Worm (Caenorhabditis elegans) whole organism, L1 larva: ENCODE measurements around the gene T28C12.2.
A peak's percentile ranks its signal among the peaks of the same experiment; 100 is the strongest.

ENCODE experiments used
- aha-1 ChIP-seq: fragments of 150-350 bp; optimal IDR thresholded peaks from 2 replicates; lab custom pipeline; 2014; ENCODE audit warnings: missing biosample characterization, missing genetic modification characterization
- aly-2 ChIP-seq: fragments of 150-350 bp; optimal IDR thresholded peaks from 2 replicates; lab custom pipeline; 2014; ENCODE audit warnings: missing biosample characterization, missing genetic modification characterization
- blmp-1 ChIP-seq: fragments of 150-350 bp; optimal IDR thresholded peaks from 2 replicates; lab custom pipeline; 2014; ENCODE audit warnings: missing biosample characterization, missing genetic modification characterization
- ceh-88 ChIP-seq: fragments of 200-800 bp; sonication (Bioruptor generic); IDR thresholded peaks from 2 replicates; pipeline ENCODE4 v1.3.6; 2022; ENCODE audit warnings: missing genetic modification characterization, missing compliant biosample characterization
- dpl-1 ChIP-seq, 3 experiments: fragments of 150-350 bp in 2 of 3; sonication (generic microtip) in 1 of 3; optimal IDR thresholded peaks; 2 replicates each; lab custom pipeline; 2014 to 2017; ENCODE audit warnings: missing biosample characterization in 3 of 3, missing genetic modification characterization in 3 of 3, missing genetic modification reagents in 3 of 3
- dsc-1 ChIP-seq: sonication (generic microtip); optimal IDR thresholded peaks from 2 replicates; lab custom pipeline; 2016; ENCODE audit warnings: mild to moderate bottlenecking, missing genetic modification characterization, missing compliant biosample characterization
- efl-1 ChIP-seq, 4 experiments: fragments of 150-350 bp; optimal IDR thresholded peaks in 3 of 4; peaks in 1 of 4; 1 replicate in 1 of 4; 2 replicates in 3 of 4; lab custom pipeline; 2014; ENCODE audit warnings: missing biosample characterization in 2 of 4, missing genetic modification characterization in 2 of 4, missing genetic modification reagents in 2 of 4
- efl-3 ChIP-seq: fragments of 200-800 bp; sonication (Bioruptor generic); optimal IDR thresholded peaks from 2 replicates; lab custom pipeline; 2018; ENCODE audit warnings: mild to moderate bottlenecking, missing genetic modification characterization, missing compliant biosample characterization
- egl-27 ChIP-seq, 2 experiments: fragments of 150-350 bp in 1 of 2; sonication (generic microtip); optimal IDR thresholded peaks; 3 replicates each; lab custom pipeline; 2017 to 2018; ENCODE audit warnings: missing biosample characterization in 2 of 2, missing genetic modification characterization in 2 of 2, missing genetic modification reagents in 2 of 2
- elt-2 ChIP-seq: sonication (generic microtip); optimal IDR thresholded peaks from 2 replicates; lab custom pipeline; 2016; ENCODE audit warnings: missing genetic modification characterization, mild to moderate bottlenecking, inconsistent platforms, missing compliant biosample characterization, missing genetic modification reagents
- elt-3 ChIP-seq, 6 experiments: fragments of 150-350 bp in 1 of 6; sonication (generic microtip); optimal IDR thresholded peaks; 2 replicates each; lab custom pipeline; 2017 to 2018; ENCODE audit warnings: missing biosample characterization in 6 of 6, missing genetic modification characterization in 6 of 6, inconsistent platforms in 1 of 6
- ets-5 ChIP-seq: fragments of 200-800 bp; sonication (Bioruptor generic); IDR thresholded peaks from 2 replicates; pipeline ENCODE4 v1.3.6; 2022; ENCODE audit warnings: missing genetic modification characterization, missing compliant biosample characterization
- fkh-10 ChIP-seq: sonication (generic microtip); optimal IDR thresholded peaks from 2 replicates; lab custom pipeline; 2017; ENCODE audit warnings: missing biosample characterization, missing genetic modification reagents, missing genetic modification characterization
- grh-1 ChIP-seq: fragments of 200-800 bp; sonication (Bioruptor generic); IDR thresholded peaks from 2 replicates; pipeline ENCODE4 v1.3.6; 2022; ENCODE audit warnings: missing genetic modification reagents, missing genetic modification characterization, missing compliant biosample characterization
- hlh-4 ChIP-seq: sonication (generic microtip); optimal IDR thresholded peaks from 2 replicates; lab custom pipeline; 2016; ENCODE audit warnings: mild to moderate bottlenecking, missing genetic modification characterization, missing compliant biosample characterization
- hpl-2 ChIP-seq: fragments of 150-350 bp; optimal IDR thresholded peaks from 2 replicates; lab custom pipeline; 2014; ENCODE audit warnings: missing biosample characterization, missing genetic modification reagents, missing genetic modification characterization
- lin-13 ChIP-seq: fragments of 150-350 bp; optimal IDR thresholded peaks from 2 replicates; lab custom pipeline; 2014; ENCODE audit warnings: missing biosample characterization, missing genetic modification reagents, missing genetic modification characterization
- lin-14 ChIP-seq: fragments of 200-800 bp; sonication (Bioruptor generic); optimal IDR thresholded peaks from 2 replicates; lab custom pipeline; 2018; ENCODE audit warnings: mild to moderate bottlenecking, missing genetic modification characterization, moderate library complexity, missing compliant biosample characterization
- nhr-11 ChIP-seq: fragments of 150-350 bp; optimal IDR thresholded peaks from 2 replicates; lab custom pipeline; 2014; ENCODE audit warnings: missing biosample characterization, missing genetic modification characterization
- nhr-20 ChIP-seq: sonication (generic microtip); optimal IDR thresholded peaks from 2 replicates; lab custom pipeline; 2016; ENCODE audit warnings: mild to moderate bottlenecking, missing genetic modification characterization, missing compliant biosample characterization
- nhr-237 ChIP-seq: fragments of 150-350 bp; optimal IDR thresholded peaks from 2 replicates; lab custom pipeline; 2014; ENCODE audit warnings: missing biosample characterization, missing genetic modification characterization
- nhr-28 ChIP-seq: fragments of 150-350 bp; optimal IDR thresholded peaks from 2 replicates; lab custom pipeline; 2014; ENCODE audit warnings: missing biosample characterization, missing genetic modification characterization
- nhr-85 ChIP-seq: sonication (generic microtip); peaks from one replicate; lab custom pipeline; 2016; ENCODE audit warnings: missing genetic modification characterization, inconsistent platforms, missing compliant biosample characterization
- nhr-90 ChIP-seq: sonication (generic microtip); optimal IDR thresholded peaks from 2 replicates; lab custom pipeline; 2016; ENCODE audit warnings: mild to moderate bottlenecking, missing genetic modification characterization, missing compliant biosample characterization; ENCODE audit not compliant: poor library complexity
- pag-3 ChIP-seq: sonication (generic microtip); optimal IDR thresholded peaks from 2 replicates; lab custom pipeline; 2017; ENCODE audit warnings: missing genetic modification characterization, mild to moderate bottlenecking, missing compliant biosample characterization, antibody characterized with exemption, borderline replicate concordance; ENCODE audit not compliant: insufficient read depth
- pax-3 ChIP-seq: fragments of 200-800 bp; sonication (Bioruptor generic); optimal IDR thresholded peaks from 2 replicates; lab custom pipeline; 2018; ENCODE audit warnings: mild to moderate bottlenecking, missing genetic modification characterization, moderate library complexity, missing compliant biosample characterization
- sox-4 ChIP-seq: sonication (generic microtip); optimal IDR thresholded peaks from 2 replicates; lab custom pipeline; 2016; ENCODE audit warnings: missing genetic modification characterization, missing compliant biosample characterization
- sptf-1 ChIP-seq: fragments of 150-350 bp; optimal IDR thresholded peaks from 2 replicates; lab custom pipeline; 2014; ENCODE audit warnings: missing biosample characterization, missing genetic modification characterization
- unc-62 ChIP-seq: fragments of 150-350 bp; optimal IDR thresholded peaks from 2 replicates; lab custom pipeline; 2014; ENCODE audit warnings: missing biosample characterization, missing genetic modification reagents, missing genetic modification characterization
- unc-86 ChIP-seq: sonication (generic microtip); optimal IDR thresholded peaks from 2 replicates; lab custom pipeline; 2016; ENCODE audit warnings: missing genetic modification characterization, missing compliant biosample characterization
- zag-1 ChIP-seq: fragments of 150-350 bp; optimal IDR thresholded peaks from 2 replicates; lab custom pipeline; 2014; ENCODE audit warnings: missing biosample characterization, missing genetic modification characterization
- zip-4 ChIP-seq: fragments of 200-800 bp; sonication (Bioruptor generic); optimal IDR thresholded peaks from 2 replicates; lab custom pipeline; 2018; ENCODE audit warnings: mild to moderate bottlenecking, missing genetic modification characterization, moderate library complexity, missing compliant biosample characterization
- ztf-11 ChIP-seq, 2 experiments: sonication (generic microtip); optimal IDR thresholded peaks; 2 replicates each; lab custom pipeline; 2016 to 2017; ENCODE audit warnings: missing genetic modification characterization in 2 of 2, missing biosample characterization in 1 of 2, missing compliant biosample characterization in 1 of 2
- ztf-4 ChIP-seq: fragments of 150-350 bp; optimal IDR thresholded peaks from 2 replicates; lab custom pipeline; 2014; ENCODE audit warnings: missing biosample characterization, missing genetic modification characterization

T28C12.2 gene

DNA sequence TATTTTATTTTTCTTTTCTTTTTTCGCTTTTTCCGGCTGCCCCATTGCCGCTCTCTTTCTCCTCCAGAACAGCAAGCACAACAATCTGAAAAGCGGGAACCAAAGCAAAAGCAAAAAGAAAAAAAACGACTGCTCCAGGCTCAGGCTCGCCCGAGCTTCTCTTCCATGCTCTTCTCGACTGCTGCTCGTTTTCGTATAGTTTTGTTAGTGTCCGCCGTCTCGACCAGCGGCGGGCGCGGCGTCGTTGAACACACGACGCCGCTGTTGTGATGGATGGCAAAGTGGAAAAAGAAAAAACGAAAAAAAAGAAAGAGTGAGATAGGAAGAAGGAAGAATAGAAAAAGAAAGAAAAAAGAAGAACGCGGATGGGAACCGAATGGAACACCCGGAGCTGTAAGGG, 21.1 kb downstream of the T28C12.2 start:
- TF ChIP-seq fkh-10 (GFP tag; lab: Kevin White, UChicago) (no peak), lin-14 (GFP tag; lab: Kevin White, UChicago) (peak; percentile 47), blmp-1 (tag; lab: Kevin White, UChicago) (peak; percentile 65)

DNA sequence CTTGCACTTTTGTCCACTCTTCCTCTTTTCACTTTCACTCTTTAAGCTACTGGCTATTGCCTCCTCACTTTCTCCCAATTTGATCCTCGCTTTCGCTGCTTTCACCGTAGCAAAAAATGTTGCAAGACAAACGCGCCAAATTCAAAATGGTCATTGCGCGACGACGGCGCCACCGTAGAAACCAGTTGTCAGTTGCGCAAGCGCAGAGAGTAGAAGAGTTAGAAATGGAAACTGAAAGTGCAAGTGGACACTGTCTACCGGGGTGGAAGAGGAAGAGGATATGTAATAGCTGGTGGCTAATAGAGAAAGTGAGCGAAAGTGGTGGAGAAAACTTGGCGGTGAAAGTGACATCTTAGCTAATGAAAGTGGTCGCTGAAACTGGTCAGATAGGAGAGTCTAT, 22.1 kb downstream of the T28C12.2 start:
- TF ChIP-seq hlh-4 (no peak), elt-3 (tag; optimal IDR thresholded peaks at IDR 0.05; lab: Kevin White, UChicago) (no peak), grh-1 (no peak), pag-3 (tag; lab: Kevin White, UChicago) (no peak), blmp-1 (tag; lab: Kevin White, UChicago) (peak; percentile 100), nhr-90 (tag; lab: Kevin White, UChicago) (no peak), ztf-11 (tag; optimal IDR thresholded peaks at IDR 0.05; lab: Kevin White, UChicago) (no peak)

DNA sequence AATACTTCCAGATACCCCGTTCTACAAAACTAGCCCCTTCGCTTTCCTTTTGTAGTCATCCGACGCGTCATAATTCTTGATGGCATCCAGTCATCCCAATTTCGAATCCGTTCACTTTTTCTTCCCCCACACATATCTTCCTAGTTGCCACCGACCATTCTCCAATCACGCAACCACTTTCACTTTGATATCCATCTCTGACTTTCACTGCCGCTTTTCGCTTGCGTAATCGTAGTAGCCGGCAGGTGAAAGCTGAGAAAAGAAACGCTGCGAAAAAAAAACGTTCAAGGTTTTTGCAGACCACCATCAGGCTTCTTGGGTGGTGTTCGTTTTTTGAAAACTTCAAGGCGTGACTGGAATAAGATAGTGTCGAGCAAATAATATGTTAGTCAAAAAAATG, 23.4 kb downstream of the T28C12.2 start:
- TF ChIP-seq blmp-1 (tag; lab: Kevin White, UChicago) (peak; percentile 100), dpl-1 (GFP tag; optimal IDR thresholded peaks at IDR 0.05; lab: Kevin White, UChicago) (no peak), nhr-85 (peak; percentile 29), nhr-11 (tag; lab: Kevin White, UChicago) (no peak)

DNA sequence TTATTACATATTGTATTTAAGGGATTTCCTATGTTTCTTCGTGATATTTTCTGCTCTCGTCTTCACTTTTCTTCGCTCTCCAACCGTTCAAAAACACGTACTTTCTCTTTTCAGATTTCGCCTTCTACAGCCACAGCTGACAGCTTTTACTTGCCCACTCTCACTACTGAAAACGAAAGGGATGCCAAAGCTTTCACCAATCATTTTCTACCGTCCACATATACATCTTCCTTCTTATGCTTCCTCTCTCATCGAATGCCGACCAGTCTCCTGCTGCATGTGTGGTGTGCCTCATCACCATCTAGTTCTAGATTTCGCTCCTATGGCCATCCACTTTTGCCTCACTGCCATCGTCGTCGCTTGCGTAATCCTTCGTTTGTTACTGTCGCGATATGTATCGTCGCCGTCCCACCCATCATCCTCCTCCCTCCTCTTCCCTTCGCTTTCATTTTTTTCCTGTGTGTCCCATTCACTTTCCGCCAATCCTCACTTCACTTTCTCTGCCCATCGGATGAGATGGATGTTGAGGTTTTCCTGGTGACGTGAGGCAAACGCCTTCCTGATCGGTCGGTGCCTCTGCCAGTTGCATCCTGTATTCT, 24.3 kb downstream of the T28C12.2 start:
- TF ChIP-seq sptf-1 (tag; lab: Kevin White, UChicago) (no peak), lin-13 (no peak), sox-4 (no peak), nhr-20 (no peak), unc-86 (no peak), grh-1 (no peak), hpl-2 (GFP tag; lab: Kevin White, UChicago) (no peak), ceh-88 (GFP tag; lab: Robert Waterston, UW) (no peak), dpl-1 (GFP tag; optimal IDR thresholded peaks at IDR 0.05; lab: Kevin White, UChicago) (no peak), unc-62 (GFP tag; lab: Kevin White, UChicago) (no peak), zip-4 (GFP tag; lab: Kevin White, UChicago) (no peak), efl-1 (optimal IDR thresholded peaks at IDR 0.05; lab: Kevin White, UChicago) (no peak), efl-1 (GFP tag; optimal IDR thresholded peaks at IDR 0.05 in 1 of 2; lab: Kevin White, UChicago) (peak in 1 of 2 experiments; percentile 19), elt-3 (tag; optimal IDR thresholded peaks at IDR 0.05; lab: Kevin White, UChicago) (no peak), zag-1 (tag; lab: Kevin White, UChicago) (no peak), efl-3 (GFP tag; lab: Kevin White, UChicago) (no peak), ets-5 (no peak), nhr-85 (peak; percentile 5), blmp-1 (tag; lab: Kevin White, UChicago) (peak; percentile 98), elt-2 (tag; lab: Kevin White, UChicago) (peak; percentile 4), ztf-4 (tag; lab: Kevin White, UChicago) (no peak), nhr-237 (tag; lab: Kevin White, UChicago) (no peak), aha-1 (tag; lab: Kevin White, UChicago) (no peak), nhr-28 (tag; lab: Kevin White, UChicago) (no peak), pax-3 (no peak), aly-2 (tag; lab: Kevin White, UChicago) (no peak), egl-27 (tag; optimal IDR thresholded peaks at IDR 0.05; lab: Kevin White, UChicago) (no peak), dsc-1 (tag; lab: Kevin White, UChicago) (no peak)
